Worm (Caenorhabditis elegans) whole organism, L4 larva: ENCODE data around the gene K08C7.7.
"Not testable (repeated sequence)": the region's sequence is repeated elsewhere in the genome, so short reads cannot be mapped to it uniquely, and the experiment has no call there.

Experiments
- F44E2.7 ChIP-seq: fragments of 200-800 bp; sonication (Bioruptor generic); IDR thresholded peaks from 2 replicates; pipeline ENCODE4 v2.1.2; 2022; ENCODE audit warnings: missing genetic modification characterization, missing compliant biosample characterization
- T20F7.1 ChIP-seq: fragments of 200-800 bp; sonication (Bioruptor generic); optimal IDR thresholded peaks from 2 replicates; lab custom pipeline; 2018; ENCODE audit warnings: mild to moderate bottlenecking, missing genetic modification characterization, missing compliant biosample characterization
- ZK337.2 ChIP-seq: fragments of 200-800 bp; sonication (Bioruptor generic); IDR thresholded peaks from 2 replicates; pipeline ENCODE4 v1.3.6; 2022; ENCODE audit warnings: missing genetic modification reagents, missing genetic modification characterization, missing compliant biosample characterization
- ZK546.5 ChIP-seq, 2 experiments: sonication (generic microtip); optimal IDR thresholded peaks; 2 replicates each; lab custom pipeline; 2017; ENCODE audit warnings: missing biosample characterization in 2 of 2, missing genetic modification characterization in 2 of 2
- aha-1 ChIP-seq: fragments of 150-350 bp; peaks from one replicate; lab custom pipeline; 2014; ENCODE audit warnings: missing biosample characterization, missing genetic modification characterization
- ama-1 ChIP-seq: fragments of 150-350 bp; optimal IDR thresholded peaks from 2 replicates; lab custom pipeline; 2014; ENCODE audit warnings: inconsistent platforms, mixed read lengths
- attf-4 ChIP-seq: sonication (generic microtip); optimal IDR thresholded peaks from 3 replicates; lab custom pipeline; 2017; ENCODE audit warnings: missing biosample characterization, missing genetic modification characterization
- ces-1 ChIP-seq: fragments of 150-350 bp; sonication (generic microtip); optimal IDR thresholded peaks from 4 replicates; lab custom pipeline; 2014; ENCODE audit warnings: missing biosample characterization, missing genetic modification reagents, missing genetic modification characterization
- cey-2 ChIP-seq: sonication (generic microtip); optimal IDR thresholded peaks from 3 replicates; lab custom pipeline; 2017; ENCODE audit warnings: missing genetic modification characterization, mild to moderate bottlenecking, missing compliant biosample characterization, antibody characterized with exemption, borderline replicate concordance; ENCODE audit not compliant: insufficient read depth
- daf-19 ChIP-seq: fragments of 200-800 bp; sonication (Bioruptor generic); conservative IDR thresholded peaks from 2 replicates; pipeline ENCODE4 v1.3.6; 2022; ENCODE audit warnings: missing genetic modification characterization, missing compliant biosample characterization
- dmd-6 ChIP-seq: fragments of 200-800 bp; sonication (Bioruptor generic); IDR thresholded peaks from 2 replicates; pipeline ENCODE4 v1.3.6; 2022; ENCODE audit warnings: missing genetic modification reagents, missing genetic modification characterization, missing compliant biosample characterization
- dmd-9 ChIP-seq: fragments of 200-800 bp; sonication (Bioruptor generic); IDR thresholded peaks from 2 replicates; pipeline ENCODE4 v1.3.6; 2022; ENCODE audit warnings: missing genetic modification reagents, missing genetic modification characterization, missing compliant biosample characterization
- dpl-1 ChIP-seq: fragments of 150-350 bp; optimal IDR thresholded peaks from 2 replicates; lab custom pipeline; 2014; ENCODE audit warnings: missing biosample characterization, missing genetic modification reagents, missing genetic modification characterization
- fos-1 ChIP-seq: fragments of 150-350 bp; optimal IDR thresholded peaks from 2 replicates; lab custom pipeline; 2014; ENCODE audit warnings: missing biosample characterization, missing genetic modification characterization
- gei-8 ChIP-seq: fragments of 200-800 bp; sonication (Bioruptor generic); optimal IDR thresholded peaks from 2 replicates; lab custom pipeline; 2018; ENCODE audit warnings: mild to moderate bottlenecking, missing genetic modification characterization, missing compliant biosample characterization
- hif-1 ChIP-seq, 2 experiments: sonication (generic microtip); optimal IDR thresholded peaks; 2 replicates each; lab custom pipeline; 2016 to 2017; ENCODE audit warnings: missing compliant biosample characterization in 2 of 2, missing genetic modification characterization in 2 of 2, missing genetic modification reagents in 2 of 2, missing genotype in 2 of 2, mild to moderate bottlenecking in 1 of 2
- hlh-30 ChIP-seq: sonication (generic microtip); optimal IDR thresholded peaks from 2 replicates; lab custom pipeline; 2017; ENCODE audit warnings: antibody characterized with exemption, mild to moderate bottlenecking, missing genetic modification characterization, missing compliant biosample characterization; ENCODE audit not compliant: insufficient read depth
- hmg-1.1 ChIP-seq: fragments of 200-800 bp; sonication (Bioruptor generic); IDR thresholded peaks from 2 replicates; pipeline ENCODE4 v1.3.6; 2022; ENCODE audit warnings: missing genetic modification reagents, missing genetic modification characterization, missing compliant biosample characterization
- lim-7 ChIP-seq: fragments of 200-800 bp; sonication (Bioruptor generic); IDR thresholded peaks from 2 replicates; pipeline ENCODE4 v1.3.6; 2022; ENCODE audit warnings: missing genetic modification characterization, missing compliant biosample characterization
- lin-39 ChIP-seq: fragments of 150-350 bp; optimal IDR thresholded peaks from 2 replicates; lab custom pipeline; 2014; ENCODE audit warnings: missing biosample characterization, missing genetic modification reagents, missing genetic modification characterization
- lsy-2 ChIP-seq, 2 experiments: fragments of 150-350 bp in 1 of 2; sonication (generic microtip) in 1 of 2; optimal IDR thresholded peaks; 2 replicates each; lab custom pipeline; 2014 to 2017; ENCODE audit warnings: missing biosample characterization in 2 of 2, missing genetic modification characterization in 2 of 2
- madf-9 ChIP-seq: fragments of 200-800 bp; sonication (Bioruptor generic); conservative IDR thresholded peaks from 2 replicates; pipeline ENCODE4 v1.3.6; 2022; ENCODE audit warnings: missing genetic modification reagents, missing genetic modification characterization, missing compliant biosample characterization
- mdt-29 ChIP-seq: fragments of 200-800 bp; sonication (Bioruptor generic); IDR thresholded peaks from 2 replicates; pipeline ENCODE4 v1.3.6; 2022; ENCODE audit warnings: missing genetic modification reagents, missing genetic modification characterization, missing compliant biosample characterization
- mep-1 ChIP-seq: fragments of 150-350 bp; sonication (generic microtip); optimal IDR thresholded peaks from 3 replicates; lab custom pipeline; 2014; ENCODE audit warnings: missing biosample characterization, missing genetic modification characterization
- mes-2 ChIP-seq: sonication (generic microtip); optimal IDR thresholded peaks from 2 replicates; lab custom pipeline; 2016; ENCODE audit warnings: missing genotype, mild to moderate bottlenecking, missing genetic modification characterization, missing compliant biosample characterization; ENCODE audit not compliant: poor library complexity, severe bottlenecking
- mxl-2 ChIP-seq: fragments of 200-800 bp; sonication (Bioruptor generic); conservative IDR thresholded peaks from 2 replicates; pipeline ENCODE4 v1.3.6; 2022; ENCODE audit warnings: missing genetic modification reagents, missing genetic modification characterization, missing compliant biosample characterization
- mxl-3 ChIP-seq: fragments of 200-800 bp; sonication (Bioruptor generic); optimal IDR thresholded peaks from 2 replicates; lab custom pipeline; 2018; ENCODE audit warnings: mild to moderate bottlenecking, missing genetic modification characterization, missing compliant biosample characterization
- nhr-11 ChIP-seq: fragments of 150-350 bp; optimal IDR thresholded peaks from 2 replicates; lab custom pipeline; 2014; ENCODE audit warnings: missing biosample characterization, missing genetic modification characterization
- nhr-111 ChIP-seq: fragments of 200-800 bp; sonication (Bioruptor generic); optimal IDR thresholded peaks from 2 replicates; lab custom pipeline; 2018; ENCODE audit warnings: mild to moderate bottlenecking, missing genetic modification characterization, missing compliant biosample characterization
- nhr-25 ChIP-seq: sonication (generic microtip); optimal IDR thresholded peaks from 2 replicates; lab custom pipeline; 2017; ENCODE audit warnings: missing genetic modification characterization, mild to moderate bottlenecking, missing compliant biosample characterization, antibody characterized with exemption, moderate library complexity, borderline replicate concordance; ENCODE audit not compliant: insufficient read depth
- nhr-28 ChIP-seq: fragments of 150-350 bp; optimal IDR thresholded peaks from 2 replicates; lab custom pipeline; 2014; ENCODE audit warnings: missing biosample characterization, missing genetic modification characterization
- nhr-77 ChIP-seq: fragments of 150-350 bp; optimal IDR thresholded peaks from 2 replicates; lab custom pipeline; 2014; ENCODE audit warnings: missing biosample characterization, missing genetic modification characterization
- php-3 ChIP-seq: fragments of 200-800 bp; sonication (Bioruptor generic); IDR thresholded peaks from 2 replicates; pipeline ENCODE4 v1.3.6; 2022; ENCODE audit warnings: missing genetic modification reagents, missing genetic modification characterization, missing compliant biosample characterization
- rbr-2 ChIP-seq: sonication (generic microtip); optimal IDR thresholded peaks from 2 replicates; lab custom pipeline; 2016; ENCODE audit warnings: missing genotype, missing genetic modification characterization, missing compliant biosample characterization
- set-16 ChIP-seq: fragments of 200-800 bp; sonication (Bioruptor generic); IDR thresholded peaks from 2 replicates; pipeline ENCODE4 v1.3.6; 2022; ENCODE audit warnings: missing genetic modification reagents, missing genetic modification characterization, missing compliant biosample characterization
- tra-1 ChIP-seq: fragments of 200-800 bp; sonication (Bioruptor generic); IDR thresholded peaks from 2 replicates; pipeline ENCODE4 v1.3.6; 2022; ENCODE audit warnings: missing genetic modification reagents, missing genetic modification characterization, missing compliant biosample characterization
- unc-130 ChIP-seq: sonication (generic microtip); optimal IDR thresholded peaks from 2 replicates; lab custom pipeline; 2016; ENCODE audit warnings: missing genetic modification reagents, missing genetic modification characterization, missing compliant biosample characterization
- zfp-3 ChIP-seq: fragments of 200-800 bp; sonication (Bioruptor generic); conservative IDR thresholded peaks from 2 replicates; pipeline ENCODE4 v1.3.6; 2022; ENCODE audit warnings: missing genetic modification reagents, missing genetic modification characterization, missing compliant biosample characterization
- zip-2 ChIP-seq: fragments of 150-350 bp; optimal IDR thresholded peaks from 2 replicates; lab custom pipeline; 2014; ENCODE audit warnings: missing biosample characterization, missing genetic modification characterization

The K08C7.7 gene

ce11 chrIV:10682155-10682749 lies 18.0 kb downstream of the K08C7.7 start, which contains the start of gene fmo-2 (continued):
- TF ChIP-seq php-3 (GFP tag; lab: Robert Waterston, UW) (no peak), nhr-11 (no peak), set-16 (no peak), F44E2.7 (GFP tag; lab: Robert Waterston, UW) (no peak), madf-9 (GFP tag; lab: Robert Waterston, UW) (no peak), mxl-2 (no peak), dmd-6 (GFP tag; lab: Robert Waterston, UW) (0 out of 2 replicates have a peak, but pooled peaks have one; percentile 31), lin-39 (tag; lab: Kevin White, UChicago) (no peak), gei-8 (GFP tag; lab: Kevin White, UChicago) (no peak), cey-2 (tag; lab: Kevin White, UChicago) (no peak), dpl-1 (GFP tag; lab: Kevin White, UChicago) (no peak), attf-4 (no peak), nhr-25 (tag; lab: Kevin White, UChicago) (no peak), zfp-3 (GFP tag; lab: Robert Waterston, UW) (no peak), hif-1 (tag; optimal IDR thresholded peaks at IDR 0.05; lab: Kevin White, UChicago) (no peak), tra-1 (GFP tag; lab: Robert Waterston, UW) (0 out of 2 replicates have a peak, but pooled peaks have one; percentile 28), nhr-28 (tag; lab: Kevin White, UChicago) (peak; percentile 76), ZK337.2 (GFP tag; lab: Robert Waterston, UW) (no peak), lsy-2 (tag; optimal IDR thresholded peaks at IDR 0.05; lab: Kevin White, UChicago) (no peak), mxl-3 (GFP tag; lab: Kevin White, UChicago) (peak; percentile 80), lim-7 (GFP tag; lab: Robert Waterston, UW) (no peak), T20F7.1 (GFP tag; lab: Kevin White, UChicago) (no peak), zip-2 (no peak), ZK546.5 (tag; optimal IDR thresholded peaks at IDR 0.05; lab: Kevin White, UChicago) (no peak), aha-1 (peak; percentile 82), hmg-1.1 (GFP tag; lab: Robert Waterston, UW) (no peak), fos-1 (tag; lab: Kevin White, UChicago) (no peak), daf-19 (no peak), nhr-77 (tag; lab: Kevin White, UChicago) (no peak), nhr-111 (no peak), unc-130 (no peak), mes-2 (tag; lab: Kevin White, UChicago) (no peak)

- TF ChIP-seq mep-1: no peak
- no peak for TF ChIP-seq lin-39 (tag; lab: Kevin White, UChicago)
- no peak for TF ChIP-seq dmd-9 (GFP tag; lab: Robert Waterston, UW)
- no peak for TF ChIP-seq lsy-2 (tag; optimal IDR thresholded peaks at IDR 0.05; lab: Kevin White, UChicago)
- no peak for TF ChIP-seq hlh-30 (tag; lab: Kevin White, UChicago)
- TF ChIP-seq mdt-29 (GFP tag; lab: Robert Waterston, UW): no peak
- TF ChIP-seq gei-8 (GFP tag; lab: Kevin White, UChicago): no peak
- no peak for TF ChIP-seq fos-1 (tag; lab: Kevin White, UChicago)
Observed at ce11 chrIV:10685758-10686157, 21.5 kb downstream of the K08C7.7 start, which contains the start of the genes K08C7.6 and R102.1. Gene K08C7.6 (minus strand): TSS chrIV:10685858. Gene R102.1 (plus strand): TSS chrIV:10686048.

- TF ChIP-seq ama-1 (lab: Kevin White, UChicago); ces-1 (GFP tag; lab: Kevin White, UChicago); rbr-2 (tag; lab: Kevin White, UChicago): not testable (repeated sequence)
- TF ChIP-seq, all 104 proteins: peak for 0; not testable (repeated sequence) for 104
Observed at ce11 chrIV:10687307-10687706, 23.1 kb downstream of the K08C7.7 start, which contains the start of gene R102.2. Gene R102.2 (plus strand): TSS chrIV:10687607.
